Worm (Caenorhabditis elegans) whole organism, L3 larva: ENCODE results near the gene C36E6.8.

ENCODE experiments used
- R02D3.7 ChIP-seq: fragments of 150-350 bp; optimal IDR thresholded peaks from 2 replicates; lab custom pipeline; 2014; ENCODE audit warnings: missing biosample characterization, missing genetic modification characterization
- ZK546.5 ChIP-seq: sonication (generic microtip); optimal IDR thresholded peaks from 2 replicates; lab custom pipeline; 2017; ENCODE audit warnings: missing biosample characterization, missing genetic modification characterization
- aly-2 ChIP-seq: fragments of 150-350 bp; optimal IDR thresholded peaks from 2 replicates; lab custom pipeline; 2014; ENCODE audit warnings: missing biosample characterization, missing genetic modification characterization
- ama-1 ChIP-seq: fragments of 150-350 bp; optimal IDR thresholded peaks from 2 replicates; lab custom pipeline; 2018
- ceh-16 ChIP-seq: sonication (generic microtip); optimal IDR thresholded peaks from 2 replicates; lab custom pipeline; 2017; ENCODE audit warnings: missing biosample characterization, missing genetic modification characterization
- ceh-28 ChIP-seq: fragments of 150-350 bp; optimal IDR thresholded peaks from 2 replicates; lab custom pipeline; 2014; ENCODE audit warnings: missing biosample characterization, missing genetic modification reagents, missing genetic modification characterization
- ceh-82 ChIP-seq: fragments of 150-350 bp; optimal IDR thresholded peaks from 2 replicates; lab custom pipeline; 2014; ENCODE audit warnings: missing biosample characterization, missing genetic modification characterization
- ceh-9 ChIP-seq: sonication (generic microtip); optimal IDR thresholded peaks from 2 replicates; lab custom pipeline; 2018; ENCODE audit warnings: missing biosample characterization, missing genetic modification characterization
- daf-12 ChIP-seq: fragments of 150-350 bp; optimal IDR thresholded peaks from 2 replicates; lab custom pipeline; 2014; ENCODE audit warnings: missing biosample characterization, missing genetic modification reagents, missing genetic modification characterization
- egl-27 ChIP-seq: sonication (generic microtip); optimal IDR thresholded peaks from 4 replicates; lab custom pipeline; 2017; ENCODE audit warnings: missing biosample characterization, missing genetic modification reagents, missing genetic modification characterization
- egl-5 ChIP-seq: fragments of 150-350 bp; optimal IDR thresholded peaks from 2 replicates; lab custom pipeline; 2017; ENCODE audit warnings: missing biosample characterization, missing genetic modification reagents, missing genetic modification characterization, inconsistent platforms
- elt-1 ChIP-seq: fragments of 150-350 bp; optimal IDR thresholded peaks from 2 replicates; lab custom pipeline; 2014; ENCODE audit warnings: missing biosample characterization, missing genetic modification characterization
- elt-2 ChIP-seq: sonication (generic microtip); optimal IDR thresholded peaks from 2 replicates; lab custom pipeline; 2016; ENCODE audit warnings: missing genetic modification reagents, mild to moderate bottlenecking, missing genetic modification characterization, missing compliant biosample characterization
- elt-3 ChIP-seq, 3 experiments: fragments of 150-350 bp in 1 of 3; sonication (generic microtip) in 2 of 3; optimal IDR thresholded peaks; 2 replicates in 2 of 3; 4 replicates in 1 of 3; lab custom pipeline; 2014 to 2017; ENCODE audit warnings: missing biosample characterization in 3 of 3, missing genetic modification characterization in 3 of 3
- eor-1 ChIP-seq, 2 experiments: fragments of 150-350 bp; optimal IDR thresholded peaks; 2 replicates each; lab custom pipeline; 2014 to 2018; ENCODE audit warnings: missing biosample characterization in 2 of 2, missing genetic modification characterization in 2 of 2
- fkh-10 ChIP-seq: sonication (generic microtip); optimal IDR thresholded peaks from 2 replicates; lab custom pipeline; 2017; ENCODE audit warnings: missing biosample characterization, missing genetic modification reagents, missing genetic modification characterization
- fkh-2 ChIP-seq: fragments of 150-350 bp; optimal IDR thresholded peaks from 2 replicates; lab custom pipeline; 2014; ENCODE audit warnings: missing biosample characterization, missing genetic modification reagents, missing genetic modification characterization
- fos-1 ChIP-seq: fragments of 150-350 bp; optimal IDR thresholded peaks from 2 replicates; lab custom pipeline; 2014; ENCODE audit warnings: missing biosample characterization, missing genetic modification characterization
- hmg-11 ChIP-seq: sonication (generic microtip); optimal IDR thresholded peaks from 2 replicates; lab custom pipeline; 2016; ENCODE audit warnings: missing genetic modification characterization, missing compliant biosample characterization
- jun-1 ChIP-seq: fragments of 150-350 bp; optimal IDR thresholded peaks from 2 replicates; lab custom pipeline; 2014; ENCODE audit warnings: missing biosample characterization, missing genetic modification reagents, missing genetic modification characterization
- lin-15B ChIP-seq: fragments of 150-350 bp; optimal IDR thresholded peaks from 2 replicates; lab custom pipeline; 2014; ENCODE audit warnings: missing biosample characterization, missing genetic modification characterization
- lin-39 ChIP-seq: fragments of 150-350 bp; optimal IDR thresholded peaks from 2 replicates; lab custom pipeline; 2018; ENCODE audit warnings: missing biosample characterization, missing genetic modification reagents, missing genetic modification characterization
- lsy-12 ChIP-seq: sonication (generic microtip); optimal IDR thresholded peaks from 2 replicates; lab custom pipeline; 2016; ENCODE audit warnings: mild to moderate bottlenecking, missing genetic modification characterization, missing compliant biosample characterization
- mdl-1 ChIP-seq: fragments of 150-350 bp; optimal IDR thresholded peaks from 2 replicates; lab custom pipeline; 2014; ENCODE audit warnings: missing biosample characterization, missing genetic modification characterization
- mml-1 ChIP-seq: fragments of 150-350 bp; sonication (generic microtip); optimal IDR thresholded peaks from 3 replicates; lab custom pipeline; 2014; ENCODE audit warnings: missing biosample characterization, missing genetic modification characterization
- nfya-1 ChIP-seq: sonication (generic microtip); optimal IDR thresholded peaks from 2 replicates; lab custom pipeline; 2017; ENCODE audit warnings: missing genetic modification characterization, mild to moderate bottlenecking, missing compliant biosample characterization, antibody characterized with exemption, moderate library complexity; ENCODE audit not compliant: insufficient read depth
- nhr-11 ChIP-seq: fragments of 150-350 bp; optimal IDR thresholded peaks from 2 replicates; lab custom pipeline; 2014; ENCODE audit warnings: missing biosample characterization, missing genetic modification characterization
- nhr-12 ChIP-seq: fragments of 150-350 bp; optimal IDR thresholded peaks from 2 replicates; lab custom pipeline; 2014; ENCODE audit warnings: missing biosample characterization, missing genetic modification characterization
- nhr-23 ChIP-seq: fragments of 150-350 bp; optimal IDR thresholded peaks from 2 replicates; lab custom pipeline; 2014; ENCODE audit warnings: missing biosample characterization, missing genetic modification reagents, missing genetic modification characterization
- nhr-237 ChIP-seq: fragments of 150-350 bp; optimal IDR thresholded peaks from 2 replicates; lab custom pipeline; 2014; ENCODE audit warnings: missing biosample characterization, missing genetic modification characterization
- nhr-25 ChIP-seq: sonication (generic microtip); optimal IDR thresholded peaks from 2 replicates; lab custom pipeline; 2017; ENCODE audit warnings: missing biosample characterization, missing genetic modification characterization
- nhr-28 ChIP-seq: fragments of 150-350 bp; optimal IDR thresholded peaks from 2 replicates; lab custom pipeline; 2014; ENCODE audit warnings: missing biosample characterization, missing genetic modification characterization
- nhr-43 ChIP-seq: sonication (generic microtip); optimal IDR thresholded peaks from 2 replicates; lab custom pipeline; 2016; ENCODE audit warnings: mild to moderate bottlenecking, missing genetic modification characterization, missing compliant biosample characterization; ENCODE audit not compliant: poor library complexity, severe bottlenecking
- nhr-67 ChIP-seq: fragments of 150-350 bp; optimal IDR thresholded peaks from 2 replicates; lab custom pipeline; 2014; ENCODE audit warnings: missing biosample characterization, missing genetic modification characterization
- nhr-76 ChIP-seq: fragments of 150-350 bp; sonication (generic microtip); optimal IDR thresholded peaks from 5 replicates; lab custom pipeline; 2014; ENCODE audit warnings: missing biosample characterization, missing genetic modification characterization
- nhr-77 ChIP-seq: fragments of 150-350 bp; optimal IDR thresholded peaks from 2 replicates; lab custom pipeline; 2014; ENCODE audit warnings: missing biosample characterization, missing genetic modification characterization
- pha-4 ChIP-seq: fragments of 150-350 bp; optimal IDR thresholded peaks from 2 replicates; lab custom pipeline; 2014; ENCODE audit warnings: missing biosample characterization, missing genetic modification reagents, missing genetic modification characterization
- pqm-1 ChIP-seq: fragments of 150-350 bp; optimal IDR thresholded peaks from 2 replicates; lab custom pipeline; 2017; ENCODE audit warnings: missing biosample characterization, missing genetic modification characterization, inconsistent platforms
- sea-2 ChIP-seq: fragments of 150-350 bp; sonication (generic microtip); optimal IDR thresholded peaks from 4 replicates; lab custom pipeline; 2014; ENCODE audit warnings: missing biosample characterization, missing genetic modification reagents, missing genetic modification characterization
- skn-1 ChIP-seq: fragments of 150-350 bp; optimal IDR thresholded peaks from 2 replicates; lab custom pipeline; 2014; ENCODE audit warnings: missing biosample characterization, missing genetic modification characterization
- snpc-4 ChIP-seq: fragments of 150-350 bp; optimal IDR thresholded peaks from 2 replicates; lab custom pipeline; 2014; ENCODE audit warnings: missing biosample characterization, missing genetic modification characterization
- tbx-2 ChIP-seq: sonication (generic microtip); optimal IDR thresholded peaks from 2 replicates; lab custom pipeline; 2016; ENCODE audit warnings: mild to moderate bottlenecking, missing genetic modification characterization, missing compliant biosample characterization
- unc-39 ChIP-seq: sonication (generic microtip); optimal IDR thresholded peaks from 4 replicates; lab custom pipeline; 2017; ENCODE audit warnings: missing biosample characterization, missing genetic modification characterization
- unc-62 ChIP-seq: fragments of 150-350 bp; sonication (generic microtip); optimal IDR thresholded peaks from 4 replicates; lab custom pipeline; 2014; ENCODE audit warnings: missing biosample characterization, missing genetic modification reagents, missing genetic modification characterization
- zag-1 ChIP-seq: fragments of 150-350 bp; optimal IDR thresholded peaks from 2 replicates; lab custom pipeline; 2014; ENCODE audit warnings: missing biosample characterization, missing genetic modification characterization
- ztf-11 ChIP-seq: fragments of 150-350 bp; optimal IDR thresholded peaks from 2 replicates; lab custom pipeline; 2014; ENCODE audit warnings: missing biosample characterization, missing genetic modification characterization
- ztf-4 ChIP-seq: fragments of 150-350 bp; optimal IDR thresholded peaks from 2 replicates; lab custom pipeline; 2014; ENCODE audit warnings: missing biosample characterization, missing genetic modification characterization

C36E6.8 gene

DNA sequence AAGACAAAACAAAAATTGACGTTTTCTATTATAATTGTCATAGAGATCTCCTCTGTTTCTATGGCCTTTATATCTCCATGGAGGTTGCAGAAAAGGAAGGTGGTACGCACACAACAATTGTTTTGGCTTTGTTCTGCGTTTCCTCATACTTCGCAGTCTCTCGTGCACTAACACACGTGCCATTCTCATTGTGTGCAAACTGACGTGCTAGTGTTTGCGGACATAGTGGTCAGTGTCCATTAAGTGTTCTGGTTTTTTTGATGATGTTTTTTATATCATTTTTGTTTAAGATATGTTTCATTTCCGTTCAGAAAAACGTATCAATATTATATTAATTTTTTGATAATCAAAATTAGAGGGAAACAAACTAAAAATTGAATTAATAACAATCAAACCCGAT lies 12.9 kb downstream of the C36E6.8 start, which contains the start of gene C36E6.2:
TSS of gene C36E6.2 (plus strand) at position 261 of the 400 bp plus-strand sequence.
- TF ChIP-seq pha-4 (tag; lab: Kevin White, UChicago) = peak; percentile 80
- no peak for TF ChIP-seq ama-1
- no peak for TF ChIP-seq elt-3 (tag; optimal IDR thresholded peaks at IDR 0.05; lab: Kevin White, UChicago)
- TF ChIP-seq eor-1 (tag; optimal IDR thresholded peaks at IDR 0.05; lab: Kevin White, UChicago) = no peak
- no peak for TF ChIP-seq fos-1
- peak; percentile 27 for TF ChIP-seq lin-15B (tag; lab: Kevin White, UChicago)
- TF ChIP-seq ztf-4 = no peak
- TF ChIP-seq fkh-10 (GFP tag; lab: Kevin White, UChicago) = no peak
- TF ChIP-seq fkh-2 (tag; lab: Kevin White, UChicago) = no peak
- peak; percentile 42 for TF ChIP-seq lsy-12 (tag; lab: Kevin White, UChicago)
- TF ChIP-seq nhr-23 (tag; lab: Kevin White, UChicago) = peak; percentile 74
- peak; percentile 31 for TF ChIP-seq nhr-43
- TF ChIP-seq snpc-4 (tag; lab: Kevin White, UChicago) = peak; percentile 65
- TF ChIP-seq nhr-25 = peak; percentile 81
- no peak for TF ChIP-seq ZK546.5 (tag; lab: Kevin White, UChicago)
- no peak for TF ChIP-seq ceh-9 (tag; lab: Kevin White, UChicago)
- TF ChIP-seq zag-1 (tag; lab: Kevin White, UChicago) = no peak
- TF ChIP-seq ceh-16 (tag; lab: Kevin White, UChicago) = no peak
- no peak for TF ChIP-seq sea-2 (GFP tag; lab: Kevin White, UChicago)
- TF ChIP-seq nhr-12 (tag; lab: Kevin White, UChicago) = no peak
- peak; percentile 25 for TF ChIP-seq jun-1 (tag; lab: Kevin White, UChicago)
- peak; percentile 77 for TF ChIP-seq nfya-1
- no peak for TF ChIP-seq unc-62
- TF ChIP-seq ceh-82 (tag; lab: Kevin White, UChicago) = no peak
- no peak for TF ChIP-seq elt-1
- TF ChIP-seq R02D3.7 (tag; lab: Kevin White, UChicago) = no peak
- TF ChIP-seq elt-2 (tag; lab: Kevin White, UChicago) = peak; percentile 44
- no peak for TF ChIP-seq egl-27 (tag; lab: Kevin White, UChicago)
- TF ChIP-seq unc-39 (tag; lab: Kevin White, UChicago) = no peak
- TF ChIP-seq nhr-77 (tag; lab: Kevin White, UChicago) = no peak
- no peak for TF ChIP-seq mml-1 (tag; lab: Kevin White, UChicago)
- TF ChIP-seq hmg-11 = peak; percentile 91
- TF ChIP-seq aly-2 (tag; lab: Kevin White, UChicago) = no peak
- no peak for TF ChIP-seq tbx-2
- peak; percentile 98 for TF ChIP-seq mdl-1 (tag; lab: Kevin White, UChicago)
- TF ChIP-seq pqm-1 = no peak
- TF ChIP-seq daf-12 (tag; lab: Kevin White, UChicago) = no peak
- TF ChIP-seq ztf-11 (tag; lab: Kevin White, UChicago) = no peak
- TF ChIP-seq nhr-237 = no peak
- TF ChIP-seq nhr-76 = no peak
- peak; percentile 89 for TF ChIP-seq egl-5 (tag; lab: Kevin White, UChicago)
- peak; percentile 34 for TF ChIP-seq ceh-28 (tag; lab: Kevin White, UChicago)
- no peak for TF ChIP-seq nhr-67
- peak; percentile 62 for TF ChIP-seq skn-1 (tag; lab: Kevin White, UChicago)
- TF ChIP-seq nhr-11 = no peak
- no peak for TF ChIP-seq nhr-28
- TF ChIP-seq lin-39 (tag; lab: Kevin White, UChicago) = peak; percentile 69
